Worm (Caenorhabditis elegans): ENCODE results near the gene Y17G7B.20.

ce11 chrII:11978478-11978877 lies 1.2 kb downstream of the Y17G7B.20 start:
- TF ChIP-seq med-1 (GFP tag; optimal IDR thresholded peaks at IDR 0.05; ENCODE audit: insufficient read depth) (no peak), ref-1 (GFP tag; conservative IDR thresholded peaks at IDR 0.05) (no peak), klf-2 (GFP tag; conservative IDR thresholded peaks at IDR 0.05) (no peak), T22C8.4 (GFP tag; IDR thresholded peaks at IDR 0.05) (no peak), ztf-23 (GFP tag; IDR thresholded peaks at IDR 0.05) (no peak), cog-1 (tag; optimal IDR thresholded peaks at IDR 0.05) (no peak), tab-1 (GFP tag; IDR thresholded peaks at IDR 0.05) (no peak), ztf-29 (GFP tag; IDR thresholded peaks at IDR 0.05) (no peak)

All from whole organism, midembryonic.